Worm (Caenorhabditis elegans): ENCODE results near the gene C17H12.3.
A peak's percentile ranks its signal among the peaks of the same experiment; 100 is the strongest.

The C17H12.3 gene

DNA sequence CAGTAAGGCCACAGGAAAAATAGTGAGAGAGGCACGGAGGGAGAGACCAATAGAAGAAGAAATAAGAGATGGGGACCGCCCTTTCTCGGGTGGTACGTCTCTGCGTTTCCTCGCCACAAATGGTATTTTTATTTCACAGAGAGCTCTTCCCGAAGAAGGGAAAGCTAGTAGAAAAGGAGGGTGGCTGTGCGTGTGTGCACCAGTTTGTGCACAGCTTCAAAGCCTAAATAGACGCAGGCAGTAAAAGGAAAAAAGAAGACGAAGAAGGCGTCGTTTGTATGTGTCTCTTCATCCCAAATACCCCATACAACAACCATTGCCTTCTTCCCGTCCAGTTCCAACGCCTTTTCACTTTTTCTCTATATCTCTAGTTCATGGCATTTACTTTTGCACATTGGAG, 14.3 kb upstream of the C17H12.3 start:
- TF ChIP-seq tag-97 (GFP tag; IDR thresholded peaks at IDR 0.05), result no peak
- peak; percentile 69 for TF ChIP-seq ctbp-1 (GFP tag; IDR thresholded peaks at IDR 0.05)
- TF ChIP-seq arid-1 (GFP tag; conservative IDR thresholded peaks at IDR 0.05), result no peak
- TF ChIP-seq lin-1 (GFP tag; IDR thresholded peaks at IDR 0.05), result no peak
- TF ChIP-seq nhr-42 (GFP tag; IDR thresholded peaks at IDR 0.05), result no peak
- TF ChIP-seq saeg-2 (GFP tag; IDR thresholded peaks at IDR 0.05), result no peak
- TF ChIP-seq ZK337.2 (GFP tag; IDR thresholded peaks at IDR 0.05), result 0 out of 2 replicates have a peak, but pooled peaks have one; percentile 16
- TF ChIP-seq ZK546.5 (tag; optimal IDR thresholded peaks at IDR 0.05), result no peak
- no peak for TF ChIP-seq lin-29 (GFP tag; IDR thresholded peaks at IDR 0.05)
- TF ChIP-seq unc-39 (tag; optimal IDR thresholded peaks at IDR 0.05), result no peak
- TF ChIP-seq F26F4.8 (GFP tag; conservative IDR thresholded peaks at IDR 0.05), result 0 out of 2 replicates have a peak, but pooled peaks have one; percentile 16
- TF ChIP-seq ces-1 (GFP tag; optimal IDR thresholded peaks at IDR 0.05), result no peak
- no peak for TF ChIP-seq hlh-11 (tag; optimal IDR thresholded peaks at IDR 0.05)
- peak; percentile 72 for TF ChIP-seq rbr-2 (tag; optimal IDR thresholded peaks at IDR 0.05)
- no peak for TF ChIP-seq ama-1 (optimal IDR thresholded peaks at IDR 0.05)
- TF ChIP-seq vab-7 (GFP tag; IDR thresholded peaks at IDR 0.05), result no peak
- no peak for TF ChIP-seq lin-39 (tag; optimal IDR thresholded peaks at IDR 0.05)
- TF ChIP-seq mes-2 (tag; optimal IDR thresholded peaks at IDR 0.05; ENCODE audit: poor library complexity, severe bottlenecking), result no peak
- TF ChIP-seq mdl-1 (tag; optimal IDR thresholded peaks at IDR 0.05), result peak in 1 of 2 experiments; percentile 47
- TF ChIP-seq snpc-1.2 (GFP tag; IDR thresholded peaks at IDR 0.05), result no peak
- TF ChIP-seq F37D6.2 (tag; optimal IDR thresholded peaks at IDR 0.05), result peak; percentile 60
- no peak for TF ChIP-seq nhr-10 (tag; optimal IDR thresholded peaks at IDR 0.05)
- TF ChIP-seq Y48G9A.11 (GFP tag; IDR thresholded peaks at IDR 0.05), result no peak
- TF ChIP-seq Y75B8A.6 (GFP tag; IDR thresholded peaks at IDR 0.05), result no peak
- TF ChIP-seq nhr-237 (tag; optimal IDR thresholded peaks at IDR 0.05), result no peak
- no peak for TF ChIP-seq dmd-8 (GFP tag; IDR thresholded peaks at IDR 0.05)
- TF ChIP-seq mxl-3 (GFP tag; optimal IDR thresholded peaks at IDR 0.05), result no peak
- TF ChIP-seq lir-3 (tag; optimal IDR thresholded peaks at IDR 0.05), result no peak
- TF ChIP-seq aha-1 (tag), result peak; percentile 99
- TF ChIP-seq fkh-10 (GFP tag; optimal IDR thresholded peaks at IDR 0.05), result peak; percentile 85
- TF ChIP-seq nhr-76 (tag; optimal IDR thresholded peaks at IDR 0.05), result no peak
- TF ChIP-seq hmg-1.1 (GFP tag; IDR thresholded peaks at IDR 0.05), result peak; percentile 84
- TF ChIP-seq mep-1 (tag; optimal IDR thresholded peaks at IDR 0.05), result peak; percentile 71
- TF ChIP-seq daf-12 (tag; optimal IDR thresholded peaks at IDR 0.05), result no peak
- no peak for TF ChIP-seq daf-19 (GFP tag; conservative IDR thresholded peaks at IDR 0.05)
- no peak for TF ChIP-seq pqm-1 (tag; optimal IDR thresholded peaks at IDR 0.05)
- TF ChIP-seq nhr-6 (tag; optimal IDR thresholded peaks at IDR 0.05), result no peak
- no peak for TF ChIP-seq tra-1 (GFP tag; IDR thresholded peaks at IDR 0.05)
- peak; percentile 11 to 66 for TF ChIP-seq lsy-2 (tag; optimal IDR thresholded peaks at IDR 0.05)
- no peak for TF ChIP-seq Y5F2A.4 (GFP tag; optimal IDR thresholded peaks at IDR 0.05)
- no peak for TF ChIP-seq T26A8.4 (GFP tag; IDR thresholded peaks at IDR 0.05)
- TF ChIP-seq hif-1 (tag; optimal IDR thresholded peaks at IDR 0.05), result peak in 1 of 2 experiments; percentile 40
- TF ChIP-seq ceh-44 (GFP tag; IDR thresholded peaks at IDR 0.05), result no peak
- peak; percentile 36 for TF ChIP-seq hlh-30 (tag; optimal IDR thresholded peaks at IDR 0.05; ENCODE audit: insufficient read depth)
- TF ChIP-seq dve-1 (tag; optimal IDR thresholded peaks at IDR 0.05; ENCODE audit: insufficient read depth), result no peak
